Worm (Caenorhabditis elegans) whole organism, L2 larva: Measurements from ENCODE around the gene srsx-31.

Experiments used
- R02D3.7 ChIP-seq: fragments of 150-350 bp; optimal IDR thresholded peaks from 2 replicates; lab custom pipeline; 2014; ENCODE audit warnings: missing biosample characterization, missing genetic modification characterization
- Y55F3AM.14 ChIP-seq: fragments of 200-800 bp; sonication (Bioruptor generic); optimal IDR thresholded peaks from 2 replicates; lab custom pipeline; 2018; ENCODE audit warnings: mild to moderate bottlenecking, missing genetic modification characterization, missing compliant biosample characterization
- ZK546.5 ChIP-seq: sonication (generic microtip); optimal IDR thresholded peaks from 2 replicates; lab custom pipeline; 2017; ENCODE audit warnings: missing biosample characterization, missing genetic modification characterization
- alr-1 ChIP-seq: fragments of 150-350 bp; optimal IDR thresholded peaks from 2 replicates; lab custom pipeline; 2014; ENCODE audit warnings: missing biosample characterization, missing genetic modification characterization
- aly-2 ChIP-seq: fragments of 150-350 bp; optimal IDR thresholded peaks from 2 replicates; lab custom pipeline; 2014; ENCODE audit warnings: missing biosample characterization, missing genetic modification characterization
- blmp-1 ChIP-seq: sonication (generic microtip); optimal IDR thresholded peaks from 2 replicates; lab custom pipeline; 2017; ENCODE audit warnings: missing genetic modification characterization, mild to moderate bottlenecking, missing compliant biosample characterization, antibody characterized with exemption, moderate library complexity; ENCODE audit not compliant: insufficient read depth
- ceh-16 ChIP-seq: fragments of 150-350 bp; optimal IDR thresholded peaks from 2 replicates; lab custom pipeline; 2014; ENCODE audit warnings: missing biosample characterization, missing genetic modification characterization
- ceh-82 ChIP-seq: fragments of 150-350 bp; optimal IDR thresholded peaks from 2 replicates; lab custom pipeline; 2014; ENCODE audit warnings: missing biosample characterization, missing genetic modification characterization
- crh-2 ChIP-seq: sonication (generic microtip); optimal IDR thresholded peaks from 2 replicates; lab custom pipeline; 2017; ENCODE audit warnings: missing biosample characterization, missing genetic modification characterization
- egl-27 ChIP-seq: sonication (generic microtip); optimal IDR thresholded peaks from 3 replicates; lab custom pipeline; 2017; ENCODE audit warnings: missing biosample characterization, missing genetic modification reagents, missing genetic modification characterization
- fos-1 ChIP-seq: fragments of 150-350 bp; optimal IDR thresholded peaks from 2 replicates; lab custom pipeline; 2014; ENCODE audit warnings: missing biosample characterization, missing genetic modification characterization
- gmeb-1 ChIP-seq: fragments of 150-350 bp; optimal IDR thresholded peaks from 2 replicates; lab custom pipeline; 2014; ENCODE audit warnings: missing biosample characterization, missing genetic modification characterization
- lin-13 ChIP-seq: fragments of 150-350 bp; optimal IDR thresholded peaks from 2 replicates; lab custom pipeline; 2014; ENCODE audit warnings: missing biosample characterization, missing genetic modification reagents, missing genetic modification characterization
- lin-39 ChIP-seq: fragments of 150-350 bp; optimal IDR thresholded peaks from 2 replicates; lab custom pipeline; 2014; ENCODE audit warnings: missing biosample characterization, missing genetic modification reagents, missing genetic modification characterization
- lsy-2 ChIP-seq, 2 experiments: fragments of 150-350 bp in 1 of 2; sonication (generic microtip) in 1 of 2; optimal IDR thresholded peaks; 2 replicates each; lab custom pipeline; 2014 to 2017; ENCODE audit warnings: missing biosample characterization in 2 of 2, missing genetic modification characterization in 2 of 2
- mab-5 ChIP-seq: fragments of 150-350 bp; optimal IDR thresholded peaks from 2 replicates; lab custom pipeline; 2014; ENCODE audit warnings: missing biosample characterization, missing genetic modification characterization
- mbf-1 ChIP-seq: sonication (generic microtip); optimal IDR thresholded peaks from 2 replicates; lab custom pipeline; 2017; ENCODE audit warnings: missing biosample characterization, missing genetic modification characterization
- mdl-1 ChIP-seq, 2 experiments: fragments of 150-350 bp in 1 of 2; sonication (generic microtip) in 1 of 2; optimal IDR thresholded peaks; 2 replicates each; lab custom pipeline; 2017; ENCODE audit warnings: missing biosample characterization in 2 of 2, missing genetic modification characterization in 2 of 2
- nhr-10 ChIP-seq: sonication (generic microtip); optimal IDR thresholded peaks from 2 replicates; lab custom pipeline; 2017; ENCODE audit warnings: missing biosample characterization, missing genetic modification characterization
- nhr-11 ChIP-seq: fragments of 150-350 bp; optimal IDR thresholded peaks from 2 replicates; lab custom pipeline; 2014; ENCODE audit warnings: missing biosample characterization, missing genetic modification characterization
- nhr-12 ChIP-seq: fragments of 150-350 bp; optimal IDR thresholded peaks from 2 replicates; lab custom pipeline; 2014; ENCODE audit warnings: missing biosample characterization, missing genetic modification characterization
- nhr-129 ChIP-seq: fragments of 150-350 bp; optimal IDR thresholded peaks from 2 replicates; lab custom pipeline; 2014; ENCODE audit warnings: missing biosample characterization, missing genetic modification characterization
- nhr-21 ChIP-seq: fragments of 150-350 bp; optimal IDR thresholded peaks from 2 replicates; lab custom pipeline; 2014; ENCODE audit warnings: missing biosample characterization, missing genetic modification characterization
- nhr-23 ChIP-seq: fragments of 150-350 bp; optimal IDR thresholded peaks from 2 replicates; lab custom pipeline; 2014; ENCODE audit warnings: missing biosample characterization, missing genetic modification reagents, missing genetic modification characterization
- nhr-237 ChIP-seq: fragments of 150-350 bp; optimal IDR thresholded peaks from 2 replicates; lab custom pipeline; 2014; ENCODE audit warnings: missing biosample characterization, missing genetic modification characterization
- nhr-25 ChIP-seq: fragments of 150-350 bp; sonication (generic microtip); optimal IDR thresholded peaks from 3 replicates; lab custom pipeline; 2014; ENCODE audit warnings: missing biosample characterization, missing genetic modification characterization
- nhr-77 ChIP-seq: fragments of 150-350 bp; optimal IDR thresholded peaks from 2 replicates; lab custom pipeline; 2014; ENCODE audit warnings: missing biosample characterization, missing genetic modification characterization
- peb-1 ChIP-seq: fragments of 150-350 bp; optimal IDR thresholded peaks from 2 replicates; lab custom pipeline; 2014; ENCODE audit warnings: missing biosample characterization, missing genetic modification characterization
- sem-4 ChIP-seq: fragments of 150-350 bp; optimal IDR thresholded peaks from 2 replicates; lab custom pipeline; 2014; ENCODE audit warnings: missing biosample characterization, missing genetic modification reagents, missing genetic modification characterization
- skn-1 ChIP-seq: sonication (generic microtip); optimal IDR thresholded peaks from 2 replicates; lab custom pipeline; 2017; ENCODE audit warnings: missing biosample characterization, missing genetic modification characterization
- sma-9 ChIP-seq, 2 experiments: fragments of 150-350 bp in 1 of 2; sonication (generic microtip) in 1 of 2; optimal IDR thresholded peaks; 2 replicates each; lab custom pipeline; 2014 to 2016; ENCODE audit warnings: missing genetic modification characterization in 2 of 2, mild to moderate bottlenecking in 1 of 2, missing biosample characterization in 1 of 2, missing compliant biosample characterization in 1 of 2, missing genetic modification reagents in 1 of 2, moderate library complexity in 1 of 2
- snpc-4 ChIP-seq: fragments of 150-350 bp; optimal IDR thresholded peaks from 2 replicates; lab custom pipeline; 2014; ENCODE audit warnings: missing biosample characterization, missing genetic modification characterization
- unc-55 ChIP-seq: fragments of 150-350 bp; sonication (generic microtip); optimal IDR thresholded peaks from 3 replicates; lab custom pipeline; 2014; ENCODE audit warnings: missing biosample characterization, missing genetic modification reagents, missing genetic modification characterization
- zag-1 ChIP-seq: fragments of 150-350 bp; optimal IDR thresholded peaks from 2 replicates; lab custom pipeline; 2014; ENCODE audit warnings: missing biosample characterization, missing genetic modification characterization
- ztf-11 ChIP-seq: sonication (generic microtip); optimal IDR thresholded peaks from 2 replicates; lab custom pipeline; 2017; ENCODE audit warnings: missing biosample characterization, missing genetic modification characterization

srsx-31 gene

DNA sequence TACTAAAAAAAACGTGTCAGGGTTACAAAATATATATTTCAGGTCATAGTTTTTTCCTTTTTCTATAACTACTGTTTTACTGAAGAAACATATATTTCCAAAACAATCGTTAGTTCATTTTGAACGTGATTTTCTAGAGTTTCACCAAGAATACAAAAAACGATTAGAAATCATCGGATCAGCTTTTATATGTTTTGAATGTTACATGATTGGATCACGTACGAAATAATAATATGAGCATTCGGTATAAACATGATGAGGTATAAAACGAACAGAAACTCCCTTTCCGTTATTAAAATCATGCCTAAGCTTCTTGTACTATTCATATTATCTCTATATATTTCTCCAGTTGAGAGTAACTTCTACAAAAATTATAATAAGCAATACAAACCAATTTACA lies 18.0 kb upstream of the srsx-31 start, which contains the start of gene clec-223:
clec-223 (plus strand) TSS at position 301 of the 400 bp plus-strand sequence.
- TF ChIP-seq mab-5 (tag; lab: Kevin White, UChicago) (no peak), lin-39 (tag; lab: Kevin White, UChicago) (no peak), nhr-11 (no peak), ZK546.5 (tag; lab: Kevin White, UChicago) (no peak), nhr-25 (tag; lab: Kevin White, UChicago) (no peak), sem-4 (no peak), nhr-129 (no peak), unc-55 (GFP tag; lab: Kevin White, UChicago) (no peak), nhr-21 (tag; lab: Kevin White, UChicago) (no peak), egl-27 (tag; lab: Kevin White, UChicago) (no peak), snpc-4 (tag; lab: Kevin White, UChicago) (no peak), mdl-1 (tag; optimal IDR thresholded peaks at IDR 0.05; lab: Kevin White, UChicago) (no peak), nhr-237 (no peak), skn-1 (no peak), gmeb-1 (tag; lab: Kevin White, UChicago) (no peak), Y55F3AM.14 (GFP tag; lab: Kevin White, UChicago) (no peak), ceh-16 (no peak)
- TF ChIP-seq, all 48 proteins: peak for 0

DNA sequence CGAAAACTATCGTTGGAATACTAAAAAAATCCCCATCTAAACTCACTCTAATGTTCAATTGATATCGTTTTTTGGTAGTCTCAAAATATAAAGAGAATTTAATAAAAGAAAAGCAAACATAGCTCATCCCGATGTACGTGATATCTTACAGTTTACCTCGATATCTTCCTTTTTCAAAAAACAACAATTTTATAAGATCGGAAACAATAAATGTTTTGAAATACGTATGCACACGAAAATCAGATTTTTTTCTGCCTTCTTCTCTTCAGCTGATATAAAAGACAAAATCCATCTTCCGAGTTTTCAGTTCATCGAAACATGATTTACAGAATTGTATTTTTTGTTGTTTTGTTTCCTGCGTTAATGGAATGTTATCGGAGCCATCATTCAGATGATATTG lies 16.2 kb upstream of the srsx-31 start, which contains the start of gene clec-222:
clec-222 (plus strand) TSS at position 301 of the 400 bp plus-strand sequence.
- TF ChIP-seq aly-2 (tag; lab: Kevin White, UChicago) (no peak), nhr-21 (tag; lab: Kevin White, UChicago) (no peak), nhr-11 (no peak), ztf-11 (tag; lab: Kevin White, UChicago) (no peak), ceh-82 (tag; lab: Kevin White, UChicago) (no peak), nhr-237 (no peak), zag-1 (tag; lab: Kevin White, UChicago) (no peak), blmp-1 (tag; lab: Kevin White, UChicago) (no peak), snpc-4 (tag; lab: Kevin White, UChicago) (no peak), alr-1 (tag; lab: Kevin White, UChicago) (no peak), mab-5 (tag; lab: Kevin White, UChicago) (no peak), lsy-2 (tag; optimal IDR thresholded peaks at IDR 0.05; lab: Kevin White, UChicago) (no peak)

DNA sequence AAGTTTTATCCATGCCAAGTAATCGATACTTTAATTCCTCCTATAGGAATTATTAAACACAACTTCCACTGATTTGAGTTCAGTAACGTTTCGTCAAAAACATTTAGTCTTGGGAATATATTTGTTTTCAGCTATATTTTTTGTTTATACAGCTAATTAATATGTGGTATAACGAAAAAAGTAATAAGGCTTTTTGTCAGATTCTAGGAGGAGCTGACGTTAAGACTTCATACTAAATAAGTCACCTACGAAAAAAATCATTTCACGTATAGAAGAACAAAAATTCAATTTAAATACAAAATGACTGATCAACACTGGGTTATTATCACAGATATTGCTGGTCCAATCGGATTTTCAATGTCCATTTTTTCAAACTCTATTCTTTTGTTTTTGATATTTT lies 13.9 kb upstream of the srsx-31 start, which contains the start of gene str-115:
str-115 (plus strand) TSS at position 301 of the 400 bp plus-strand sequence.
- no peak for TF ChIP-seq nhr-23 (tag; lab: Kevin White, UChicago)

DNA sequence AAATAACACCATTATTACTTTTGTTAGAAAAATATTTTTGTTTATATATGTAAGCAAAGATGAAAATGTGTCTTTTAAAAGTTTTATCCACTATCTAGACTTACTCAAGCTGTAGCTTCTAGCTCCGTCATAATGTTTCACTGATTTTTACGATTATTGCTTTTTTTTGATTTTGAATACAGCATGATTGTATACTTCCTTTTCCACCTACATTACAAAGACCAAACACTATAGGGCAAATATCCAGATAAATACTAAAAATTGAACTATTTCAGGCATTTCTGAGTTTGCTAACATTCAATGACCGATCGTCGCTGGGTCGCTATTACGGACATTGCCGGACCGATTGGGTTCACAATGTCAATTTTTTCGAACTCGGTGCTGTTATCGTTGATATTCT lies 11.8 kb upstream of the srsx-31 start, which contains the start of gene str-116:
str-116 (plus strand) TSS at position 301 of the 400 bp plus-strand sequence.
- TF ChIP-seq aly-2 (tag; lab: Kevin White, UChicago) (no peak), lin-13 (no peak), mab-5 (tag; lab: Kevin White, UChicago) (no peak), nhr-12 (tag; lab: Kevin White, UChicago) (no peak), snpc-4 (tag; lab: Kevin White, UChicago) (no peak), nhr-11 (no peak), nhr-21 (tag; lab: Kevin White, UChicago) (no peak), peb-1 (tag; lab: Kevin White, UChicago) (no peak), alr-1 (tag; lab: Kevin White, UChicago) (no peak), ztf-11 (tag; lab: Kevin White, UChicago) (no peak), unc-55 (GFP tag; lab: Kevin White, UChicago) (no peak)

ce11 chrV:11265482-11265881 lies 10.6 kb upstream of the srsx-31 start, which contains the start of gene cln-3.1:
Gene cln-3.1 (minus strand): TSS chrV:11265652.
- no peak for TF ChIP-seq crh-2 (tag; lab: Kevin White, UChicago)
- TF ChIP-seq Y55F3AM.14 (GFP tag; lab: Kevin White, UChicago): no peak
- no peak for TF ChIP-seq R02D3.7 (tag; lab: Kevin White, UChicago)
- TF ChIP-seq nhr-129: no peak
- no peak for TF ChIP-seq ZK546.5 (tag; lab: Kevin White, UChicago)
- TF ChIP-seq fos-1 (tag; lab: Kevin White, UChicago): peak; percentile 83
- TF ChIP-seq nhr-12 (tag; lab: Kevin White, UChicago): no peak
- no peak for TF ChIP-seq sem-4
- no peak for TF ChIP-seq mab-5 (tag; lab: Kevin White, UChicago)
- TF ChIP-seq sma-9 (GFP tag; optimal IDR thresholded peaks at IDR 0.05; lab: Kevin White, UChicago): peak; percentile 29
- TF ChIP-seq sma-9 (tag; optimal IDR thresholded peaks at IDR 0.05; lab: Kevin White, UChicago): no peak
- no peak for TF ChIP-seq nhr-10 (tag; lab: Kevin White, UChicago)
- no peak for TF ChIP-seq ceh-16
- TF ChIP-seq nhr-77: no peak
- TF ChIP-seq mbf-1 (tag; lab: Kevin White, UChicago): no peak
